In the genomic region with DNA sequence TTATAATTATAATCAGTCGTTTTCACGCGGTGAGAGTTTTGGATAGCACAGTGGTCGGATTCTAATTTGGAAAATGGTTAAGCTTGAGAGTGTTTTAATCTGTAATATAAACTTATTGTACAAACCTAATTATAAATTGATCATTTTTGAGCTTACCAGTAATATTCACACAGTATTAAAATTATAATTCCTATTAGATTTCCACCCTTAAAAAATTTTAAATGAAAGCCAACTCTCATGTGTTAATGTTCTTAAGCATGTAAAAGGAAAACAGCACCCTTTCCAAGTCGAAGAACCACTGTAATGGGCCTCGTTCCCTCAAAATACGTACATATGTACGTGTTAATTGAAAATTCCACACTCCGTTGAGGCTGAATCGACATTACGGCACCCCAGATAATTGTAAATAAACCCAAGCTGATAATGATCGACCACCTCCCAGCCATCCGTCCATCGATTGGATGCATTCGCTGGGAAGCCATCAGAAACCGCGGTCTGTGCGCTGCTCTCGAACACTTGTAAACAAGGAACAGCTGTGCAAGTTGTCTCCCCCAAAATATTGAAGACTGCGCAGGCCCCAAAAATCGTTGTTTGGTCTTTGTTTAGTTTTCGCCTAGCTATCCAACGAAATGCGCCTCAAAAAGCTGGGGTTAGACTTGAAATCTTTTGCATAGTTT, we compare ENCODE assay signal across 5 fruit fly cellular contexts.
TF ChIP-seq lines count a peak whose summit lies in the region.

No protein-coding gene starts in this region.

- TF ChIP-seq CTCF in whole organism, embryonic (GFP tag; optimal IDR thresholded peaks at IDR 0.05; lab: Kevin White, UChicago) = no peak

TF ChIP-seq in whole organism, adult, 20 proteins besides CTCF, POLR2A, EP300 and RAD21 (continues in another document):
- no peak for TF ChIP-seq Mnt (GFP tag; optimal IDR thresholded peaks at IDR 0.05; lab: Kevin White, UChicago)
- TF ChIP-seq CG11617 (GFP tag; optimal IDR thresholded peaks at IDR 0.05; lab: Kevin White, UChicago) = peak; percentile 47
- TF ChIP-seq CG7045 (GFP tag; optimal IDR thresholded peaks at IDR 0.05; lab: Kevin White, UChicago) = peak; percentile 31
- no peak for TF ChIP-seq Hr96 (GFP tag; optimal IDR thresholded peaks at IDR 0.05; lab: Kevin White, UChicago)
- TF ChIP-seq CG7101 (tag; optimal IDR thresholded peaks at IDR 0.05; lab: Kevin White, UChicago) = peak; percentile 76
- TF ChIP-seq CG5204 (GFP tag; optimal IDR thresholded peaks at IDR 0.05; lab: Kevin White, UChicago) = peak; percentile 16
- TF ChIP-seq CG14711 (tag; optimal IDR thresholded peaks at IDR 0.05; lab: Kevin White, UChicago) = peak; percentile 53
- TF ChIP-seq cnc (optimal IDR thresholded peaks at IDR 0.05; lab: Kevin White, UChicago) = no peak
- no peak for TF ChIP-seq Crg-1 (GFP tag; optimal IDR thresholded peaks at IDR 0.05; lab: Kevin White, UChicago)
- no peak for TF ChIP-seq tj (GFP tag; optimal IDR thresholded peaks at IDR 0.05; lab: Kevin White, UChicago)
- no peak for TF ChIP-seq kay (GFP tag; lab: Kevin White, UChicago; ENCODE audit: borderline replicate concordance)
- no peak for TF ChIP-seq pad (GFP tag; optimal IDR thresholded peaks at IDR 0.05; lab: Kevin White, UChicago)
- peak; percentile 54 for TF ChIP-seq CG12768 (GFP tag; optimal IDR thresholded peaks at IDR 0.05; lab: Kevin White, UChicago)
- peak; percentile 56 for TF ChIP-seq bab1 (GFP tag; optimal IDR thresholded peaks at IDR 0.05; lab: Kevin White, UChicago)
- TF ChIP-seq ovo (GFP tag; optimal IDR thresholded peaks at IDR 0.05; lab: Kevin White, UChicago) = no peak
- TF ChIP-seq CG1620 (GFP tag; optimal IDR thresholded peaks at IDR 0.05; lab: Kevin White, UChicago) = no peak
- no peak for TF ChIP-seq cic (GFP tag; optimal IDR thresholded peaks at IDR 0.05; lab: Kevin White, UChicago)

TF ChIP-seq in whole organism, embryonic, 481 proteins besides CTCF, POLR2A, EP300 and RAD21 (continues in another document):
- no peak for TF ChIP-seq HLH54F (GFP tag; optimal IDR thresholded peaks at IDR 0.05; lab: Kevin White, UChicago)
- TF ChIP-seq ara (GFP tag; IDR thresholded peaks at IDR 0.05; lab: Robert Waterston, UW) = no peak
- TF ChIP-seq mirr (GFP tag; optimal IDR thresholded peaks at IDR 0.05; lab: Kevin White, UChicago) = no peak
- TF ChIP-seq CG14710 (tag; optimal IDR thresholded peaks at IDR 0.05; lab: Kevin White, UChicago) = peak; percentile 32
- peak; percentile 74 for TF ChIP-seq kah (GFP tag; optimal IDR thresholded peaks at IDR 0.05; lab: Kevin White, UChicago)
- no peak for TF ChIP-seq CG10959 (GFP tag; IDR thresholded peaks at IDR 0.05; lab: Robert Waterston, UW)
- TF ChIP-seq CG14667 (GFP tag; IDR thresholded peaks at IDR 0.05; lab: Robert Waterston, UW) = no peak
- TF ChIP-seq org-1 (GFP tag; optimal IDR thresholded peaks at IDR 0.05; lab: Kevin White, UChicago) = peak; percentile 11
- no peak for TF ChIP-seq MESR4 (GFP tag; optimal IDR thresholded peaks at IDR 0.05; lab: Kevin White, UChicago)
- TF ChIP-seq Asciz (GFP tag; optimal IDR thresholded peaks at IDR 0.05; lab: Kevin White, UChicago) = peak; percentile 39
- TF ChIP-seq Ets65A (GFP tag; lab: Kevin White, UChicago) = peak; percentile 59
- no peak; the same call in 1 of the 2 replicates for TF ChIP-seq chm (GFP tag; IDR thresholded peaks at IDR 0.05; lab: Robert Waterston, UW)
- no peak for TF ChIP-seq CG2116 (GFP tag; optimal IDR thresholded peaks at IDR 0.05; lab: Kevin White, UChicago)
- TF ChIP-seq al (GFP tag; IDR thresholded peaks at IDR 0.05; lab: Robert Waterston, UW) = 0 out of 2 replicates have a peak, but pooled peaks have one; percentile 23
- peak; percentile 58 for TF ChIP-seq CG13424 (tag; optimal IDR thresholded peaks at IDR 0.05; lab: Kevin White, UChicago)
- peak; percentile 4 for TF ChIP-seq tin (GFP tag; optimal IDR thresholded peaks at IDR 0.05; lab: Kevin White, UChicago)
- peak; percentile 48; the same call in 1 of the 2 replicates for TF ChIP-seq CG31441 (GFP tag; IDR thresholded peaks at IDR 0.05; lab: Robert Waterston, UW)

TF ChIP-seq in whole organism, prepupa, 60 proteins besides CTCF, POLR2A, EP300 and RAD21 (continues in another document):
- no peak for TF ChIP-seq salr (GFP tag; optimal IDR thresholded peaks at IDR 0.05; lab: Kevin White, UChicago)
- no peak for TF ChIP-seq CG10669 (GFP tag; optimal IDR thresholded peaks at IDR 0.05; lab: Kevin White, UChicago)
- peak; percentile 48 for TF ChIP-seq Eip75B (GFP tag; optimal IDR thresholded peaks at IDR 0.05; lab: Kevin White, UChicago)
- TF ChIP-seq CG8119 (GFP tag; IDR thresholded peaks at IDR 0.05; lab: Robert Waterston, UW) = peak; percentile 15; the same call in 1 of the 3 replicates
- TF ChIP-seq Lpt (GFP tag; optimal IDR thresholded peaks at IDR 0.05; lab: Kevin White, UChicago) = no peak
- TF ChIP-seq Hr38 (GFP tag; optimal IDR thresholded peaks at IDR 0.05; lab: Kevin White, UChicago) = no peak
- TF ChIP-seq fd85E (GFP tag; optimal IDR thresholded peaks at IDR 0.05; lab: Kevin White, UChicago) = no peak
- peak; percentile 67 for TF ChIP-seq lz (GFP tag; optimal IDR thresholded peaks at IDR 0.05; lab: Kevin White, UChicago)
- peak; percentile 50 for TF ChIP-seq vri (GFP tag; optimal IDR thresholded peaks at IDR 0.05; lab: Kevin White, UChicago)
- peak; percentile 76 for TF ChIP-seq Met (GFP tag; optimal IDR thresholded peaks at IDR 0.05; lab: Kevin White, UChicago)
- 0 out of 3 replicates have a peak, but pooled peaks have one; percentile 20 for TF ChIP-seq CG6163 (GFP tag; IDR thresholded peaks at IDR 0.05; lab: Robert Waterston, UW)
- TF ChIP-seq dsx (GFP tag; optimal IDR thresholded peaks at IDR 0.05; lab: Kevin White, UChicago; ENCODE audit: poor library complexity, severe bottlenecking) = no peak
- no peak for TF ChIP-seq CG7368 (GFP tag; optimal IDR thresholded peaks at IDR 0.05; lab: Kevin White, UChicago)
- no peak for TF ChIP-seq net (GFP tag; optimal IDR thresholded peaks at IDR 0.05; lab: Kevin White, UChicago)
- peak; percentile 55 for TF ChIP-seq pdm3 (GFP tag; optimal IDR thresholded peaks at IDR 0.05; lab: Kevin White, UChicago)
- TF ChIP-seq dac (GFP tag; optimal IDR thresholded peaks at IDR 0.05; lab: Kevin White, UChicago) = no peak
- TF ChIP-seq Eip93F (GFP tag; optimal IDR thresholded peaks at IDR 0.05; lab: Kevin White, UChicago) = peak; percentile 26

TF ChIP-seq in whole organism, pupa, 21 proteins besides CTCF, POLR2A, EP300 and RAD21:
- peak; percentile 60 for TF ChIP-seq Snoo (tag; optimal IDR thresholded peaks at IDR 0.05; lab: Kevin White, UChicago)
- no peak for TF ChIP-seq rn (GFP tag; IDR thresholded peaks at IDR 0.05; lab: Robert Waterston, UW)
- peak; percentile 7 for TF ChIP-seq CG15710 (tag; optimal IDR thresholded peaks at IDR 0.05; lab: Kevin White, UChicago)
- no peak for TF ChIP-seq Pif1A (GFP tag; optimal IDR thresholded peaks at IDR 0.05; lab: Kevin White, UChicago)
- no peak for TF ChIP-seq CG9948 (tag; optimal IDR thresholded peaks at IDR 0.05; lab: Kevin White, UChicago)
- peak; percentile 3 for TF ChIP-seq CG17806 (tag; optimal IDR thresholded peaks at IDR 0.05; lab: Kevin White, UChicago)
- TF ChIP-seq CG8159 (tag; optimal IDR thresholded peaks at IDR 0.05; lab: Kevin White, UChicago) = peak; percentile 16
- TF ChIP-seq CG8301 (tag; optimal IDR thresholded peaks at IDR 0.05; lab: Kevin White, UChicago) = peak; percentile 33
- TF ChIP-seq EcR (GFP tag; optimal IDR thresholded peaks at IDR 0.05; lab: Kevin White, UChicago) = no peak
- TF ChIP-seq CG14655 (GFP tag; optimal IDR thresholded peaks at IDR 0.05; lab: Kevin White, UChicago) = peak; percentile 8
TF ChIP-seq in whole organism, pupa: peak in this region for 6.

TF ChIP-seq in whole organism, wandering third instar larva, 38 proteins besides CTCF, POLR2A, EP300 and RAD21 (continues in another document):
- TF ChIP-seq CG32264 (GFP tag; optimal IDR thresholded peaks at IDR 0.05; lab: Kevin White, UChicago) (peak; percentile 15), foxo (GFP tag; optimal IDR thresholded peaks at IDR 0.05; lab: Kevin White, UChicago) (peak in 1 of 2 experiments; percentile 77), Jra (GFP tag; optimal IDR thresholded peaks at IDR 0.05; lab: Kevin White, UChicago) (no peak), OdsH (GFP tag; optimal IDR thresholded peaks at IDR 0.05; lab: Kevin White, UChicago) (peak; percentile 57), rgr (GFP tag; optimal IDR thresholded peaks at IDR 0.05; lab: Kevin White, UChicago) (peak; percentile 72), GATAd (GFP tag; optimal IDR thresholded peaks at IDR 0.05; lab: Kevin White, UChicago) (no peak), h (GFP tag; optimal IDR thresholded peaks at IDR 0.05; lab: Kevin White, UChicago) (peak; percentile 79), brk (GFP tag; optimal IDR thresholded peaks at IDR 0.05; lab: Kevin White, UChicago) (no peak), sv (GFP tag; optimal IDR thresholded peaks at IDR 0.05; lab: Kevin White, UChicago) (no peak), sage (GFP tag; optimal IDR thresholded peaks at IDR 0.05; lab: Kevin White, UChicago) (peak; percentile 59), Rel (GFP tag; optimal IDR thresholded peaks at IDR 0.05; lab: Kevin White, UChicago) (no peak), Rel (tag; optimal IDR thresholded peaks at IDR 0.05; lab: Kevin White, UChicago) (peak; percentile 65), woc (GFP tag; optimal IDR thresholded peaks at IDR 0.05; lab: Kevin White, UChicago) (peak; percentile 40), Hr83 (GFP tag; optimal IDR thresholded peaks at IDR 0.05; lab: Kevin White, UChicago; ENCODE audit: poor library complexity, severe bottlenecking) (peak; percentile 54), dsf (GFP tag; optimal IDR thresholded peaks at IDR 0.05; lab: Kevin White, UChicago; ENCODE audit: borderline replicate concordance) (no peak), Abd-B (GFP tag; optimal IDR thresholded peaks at IDR 0.05; lab: Kevin White, UChicago) (no peak), psq (GFP tag; optimal IDR thresholded peaks at IDR 0.05; lab: Kevin White, UChicago) (peak; percentile 25), fru (GFP tag; optimal IDR thresholded peaks at IDR 0.05; lab: Kevin White, UChicago) (peak; percentile 66), Mio (GFP tag; optimal IDR thresholded peaks at IDR 0.05; lab: Kevin White, UChicago) (no peak), N (GFP tag; optimal IDR thresholded peaks at IDR 0.05; lab: Kevin White, UChicago) (no peak), CG9705 (GFP tag; optimal IDR thresholded peaks at IDR 0.05; lab: Kevin White, UChicago) (no peak), Myc (optimal IDR thresholded peaks at IDR 0.05; lab: Kevin White, UChicago) (no peak), Sp1 (GFP tag; optimal IDR thresholded peaks at IDR 0.05; lab: Kevin White, UChicago) (peak; percentile 58), Dif (GFP tag; optimal IDR thresholded peaks at IDR 0.05; lab: Kevin White, UChicago; ENCODE audit: partially characterized antibody) (no peak), Hnf4 (GFP tag; optimal IDR thresholded peaks at IDR 0.05; lab: Kevin White, UChicago) (peak; percentile 64), Vsx2 (GFP tag; optimal IDR thresholded peaks at IDR 0.05; lab: Kevin White, UChicago; ENCODE audit: partially characterized antibody) (no peak), CrebA (GFP tag; optimal IDR thresholded peaks at IDR 0.05; lab: Kevin White, UChicago; ENCODE audit: borderline replicate concordance) (no peak), pan (optimal IDR thresholded peaks at IDR 0.05; lab: Kevin White, UChicago) (no peak)
